Worm (Caenorhabditis elegans) whole organism, young adult: ENCODE measurements around the gene F44E2.6.
A peak's percentile ranks its signal among the peaks of the same experiment; 100 is the strongest.

Experiments used
- B0035.1 ChIP-seq: sonication (generic microtip); optimal IDR thresholded peaks from 2 replicates; lab custom pipeline; 2016; ENCODE audit warnings: missing genetic modification characterization, mild to moderate bottlenecking, missing compliant biosample characterization, missing genotype, missing genetic modification reagents
- D2030.7 ChIP-seq: fragments of 200-800 bp; sonication (Bioruptor generic); IDR thresholded peaks from 2 replicates; pipeline ENCODE4 v1.3.6; 2022; ENCODE audit warnings: missing genetic modification reagents, missing genetic modification characterization, missing compliant biosample characterization
- F39B2.1 ChIP-seq: fragments of 200-800 bp; sonication (Bioruptor generic); IDR thresholded peaks from 2 replicates; pipeline ENCODE4 v1.3.6; 2022; ENCODE audit warnings: missing genetic modification reagents, missing genetic modification characterization, missing compliant biosample characterization
- F55B11.4 ChIP-seq: sonication (generic microtip); optimal IDR thresholded peaks from 2 replicates; lab custom pipeline; 2016; ENCODE audit warnings: missing compliant biosample characterization, missing genetic modification characterization, borderline replicate concordance; ENCODE audit not compliant: insufficient read depth
- T26A5.8 ChIP-seq: sonication (generic microtip); optimal IDR thresholded peaks from 2 replicates; lab custom pipeline; 2016; ENCODE audit warnings: missing genetic modification characterization, missing compliant biosample characterization
- Y53F4B.3 ChIP-seq: fragments of 200-800 bp; sonication (Bioruptor generic); IDR thresholded peaks from 2 replicates; pipeline ENCODE4 v1.3.6; 2022; ENCODE audit warnings: missing genetic modification reagents, missing genetic modification characterization, missing compliant biosample characterization
- Y53G8AR.9 ChIP-seq: fragments of 200-800 bp; sonication (Bioruptor generic); conservative IDR thresholded peaks from 2 replicates; pipeline ENCODE4 v1.3.6; 2022; ENCODE audit warnings: missing genetic modification reagents, missing genetic modification characterization, missing compliant biosample characterization
- ama-1 ChIP-seq, 3 experiments: fragments of 150-350 bp in 1 of 3; sonication (generic microtip) in 2 of 3; optimal IDR thresholded peaks; 2 replicates each; lab custom pipeline; 2014 to 2018; ENCODE audit warnings: missing biosample characterization in 2 of 3, missing genetic modification characterization in 2 of 3, missing genetic modification reagents in 2 of 3
- aptf-2 ChIP-seq: fragments of 200-800 bp; sonication (Bioruptor generic); conservative IDR thresholded peaks from 2 replicates; pipeline ENCODE4 v1.3.6; 2022; ENCODE audit warnings: missing genetic modification reagents, missing genetic modification characterization, missing compliant biosample characterization
- attf-3 ChIP-seq: fragments of 200-800 bp; sonication (Bioruptor generic); conservative IDR thresholded peaks from 2 replicates; pipeline ENCODE4 v1.3.6; 2022; ENCODE audit warnings: missing genetic modification reagents, missing genetic modification characterization, missing compliant biosample characterization
- attf-6 ChIP-seq: fragments of 200-800 bp; sonication (Bioruptor generic); IDR thresholded peaks from 2 replicates; pipeline ENCODE4 v1.3.6; 2022; ENCODE audit warnings: missing genetic modification reagents, missing genetic modification characterization, missing compliant biosample characterization
- ccch-3 ChIP-seq: fragments of 200-800 bp; sonication (Bioruptor generic); optimal IDR thresholded peaks from 2 replicates; lab custom pipeline; 2018; ENCODE audit warnings: mild to moderate bottlenecking, missing genetic modification characterization, missing compliant biosample characterization
- chd-7 ChIP-seq: sonication (generic microtip); optimal IDR thresholded peaks from 2 replicates; lab custom pipeline; 2016; ENCODE audit warnings: mild to moderate bottlenecking, missing genetic modification characterization, moderate library complexity, missing compliant biosample characterization
- dpl-1 ChIP-seq: fragments of 150-350 bp; optimal IDR thresholded peaks from 2 replicates; lab custom pipeline; 2014; ENCODE audit warnings: missing biosample characterization, missing genetic modification reagents, missing genetic modification characterization
- egl-44 ChIP-seq: fragments of 200-800 bp; sonication (Bioruptor generic); IDR thresholded peaks from 2 replicates; pipeline ENCODE4 v1.3.6; 2022; ENCODE audit warnings: missing genetic modification reagents, missing genetic modification characterization, missing compliant biosample characterization
- ets-4 ChIP-seq: fragments of 200-800 bp; sonication (Bioruptor generic); optimal IDR thresholded peaks from 2 replicates; lab custom pipeline; 2018; ENCODE audit warnings: mild to moderate bottlenecking, missing genetic modification characterization, missing compliant biosample characterization
- hmg-20 ChIP-seq: fragments of 200-800 bp; sonication (Bioruptor generic); IDR thresholded peaks from 2 replicates; pipeline ENCODE4 v1.3.6; 2022; ENCODE audit warnings: missing genetic modification reagents, missing genetic modification characterization, missing compliant biosample characterization
- hrde-1 ChIP-seq: sonication (generic microtip); optimal IDR thresholded peaks from 2 replicates; lab custom pipeline; 2016; ENCODE audit warnings: missing genetic modification characterization, mild to moderate bottlenecking, missing compliant biosample characterization, moderate library complexity, missing genotype, missing genetic modification reagents, borderline replicate concordance
- lag-1 ChIP-seq: fragments of 200-800 bp; sonication (Bioruptor generic); IDR thresholded peaks from 2 replicates; pipeline ENCODE4 v1.3.6; 2022; ENCODE audit warnings: missing genetic modification reagents, missing genetic modification characterization, missing compliant biosample characterization
- let-607 ChIP-seq, 2 experiments: fragments of 200-800 bp in 1 of 2; sonication (Bioruptor generic) in 1 of 2; sonication (generic microtip) in 1 of 2; optimal IDR thresholded peaks; 2 replicates each; lab custom pipeline; 2016 to 2018; ENCODE audit warnings: mild to moderate bottlenecking in 2 of 2, missing compliant biosample characterization in 2 of 2, missing genetic modification characterization in 2 of 2, moderate library complexity in 2 of 2, missing genotype in 1 of 2
- lsl-1 ChIP-seq: fragments of 200-800 bp; sonication (Bioruptor generic); optimal IDR thresholded peaks from 2 replicates; lab custom pipeline; 2018; ENCODE audit warnings: mild to moderate bottlenecking, missing genetic modification characterization, moderate library complexity, missing compliant biosample characterization
- madf-6 ChIP-seq: fragments of 200-800 bp; sonication (Bioruptor generic); IDR thresholded peaks from 2 replicates; pipeline ENCODE4 v1.3.6; 2022; ENCODE audit warnings: missing genetic modification reagents, missing genetic modification characterization, missing compliant biosample characterization
- nhr-120 ChIP-seq: fragments of 200-800 bp; sonication (Bioruptor generic); IDR thresholded peaks from 2 replicates; pipeline ENCODE4 v1.3.6; 2022; ENCODE audit warnings: missing genetic modification characterization, missing compliant biosample characterization
- rec-8 ChIP-seq, 2 experiments: sonication (generic microtip); optimal IDR thresholded peaks; 2 replicates each; lab custom pipeline; 2016; ENCODE audit warnings: mild to moderate bottlenecking in 2 of 2, missing genetic modification characterization in 2 of 2, missing genetic modification reagents in 2 of 2, missing genotype in 2 of 2, missing biosample characterization in 1 of 2, missing compliant biosample characterization in 1 of 2, moderate library complexity in 1 of 2
- repo-1 ChIP-seq: sonication (generic microtip); optimal IDR thresholded peaks from 2 replicates; lab custom pipeline; 2017; ENCODE audit warnings: mild to moderate bottlenecking, missing genetic modification characterization, missing compliant biosample characterization
- rpc-1 ChIP-seq, 2 experiments: fragments of 150-350 bp in 1 of 2; sonication (generic microtip) in 1 of 2; optimal IDR thresholded peaks; 2 replicates each; lab custom pipeline; 2014 to 2018; ENCODE audit warnings: missing biosample characterization in 1 of 2, missing genetic modification characterization in 1 of 2, missing genetic modification reagents in 1 of 2, missing genotype in 1 of 2
- sdz-38 ChIP-seq: sonication (generic microtip); optimal IDR thresholded peaks from 2 replicates; lab custom pipeline; 2016; ENCODE audit warnings: missing genotype, missing genetic modification characterization, missing compliant biosample characterization
- snpc-1.3 ChIP-seq: sonication (generic microtip); optimal IDR thresholded peaks from 2 replicates; lab custom pipeline; 2017; ENCODE audit warnings: missing genetic modification characterization, mild to moderate bottlenecking, missing compliant biosample characterization, antibody characterized with exemption, moderate library complexity, missing genotype, missing genetic modification reagents; ENCODE audit not compliant: insufficient read depth
- snpc-4 ChIP-seq, 5 experiments: fragments of 150-350 bp in 1 of 5; sonication (generic microtip) in 4 of 5; optimal IDR thresholded peaks; 2 replicates each; lab custom pipeline; 2014 to 2018; ENCODE audit warnings: missing genetic modification characterization in 5 of 5, missing biosample characterization in 3 of 5, antibody characterized with exemption in 2 of 5, mild to moderate bottlenecking in 2 of 5, missing compliant biosample characterization in 2 of 5, missing genotype in 2 of 5, moderate library complexity in 2 of 5, missing genetic modification reagents in 1 of 5
- unc-130 ChIP-seq: sonication (generic microtip); optimal IDR thresholded peaks from 2 replicates; lab custom pipeline; 2016; ENCODE audit warnings: missing genetic modification reagents, missing genetic modification characterization, missing compliant biosample characterization
- xnd-1 ChIP-seq: sonication (generic microtip); optimal IDR thresholded peaks from 2 replicates; lab custom pipeline; 2016; ENCODE audit warnings: missing genotype, missing genetic modification reagents, missing genetic modification characterization, missing compliant biosample characterization
- ztf-6 ChIP-seq: fragments of 200-800 bp; sonication (Bioruptor generic); IDR thresholded peaks from 2 replicates; pipeline ENCODE4 v1.3.6; 2022; ENCODE audit warnings: missing genetic modification reagents, missing genetic modification characterization, missing compliant biosample characterization

F44E2.6 gene

ce11 chrIII:8831059-8831750 lies 13.8 kb downstream of the F44E2.6 start, which contains the start of gene F44E2.10 (continued):
- TF ChIP-seq repo-1 (tag; lab: Kevin White, UChicago) (no peak), aptf-2 (no peak), ztf-6 (no peak), nhr-120 (GFP tag; lab: Robert Waterston, UW) (no peak), hrde-1 (tag; lab: Kevin White, UChicago) (no peak), attf-3 (GFP tag; lab: Robert Waterston, UW) (no peak), ccch-3 (GFP tag; lab: Kevin White, UChicago) (no peak), T26A5.8 (tag; lab: Kevin White, UChicago) (no peak), madf-6 (GFP tag; lab: Robert Waterston, UW) (peak; percentile 72), let-607 (tag; optimal IDR thresholded peaks at IDR 0.05; lab: Kevin White, UChicago) (no peak), Y53G8AR.9 (GFP tag; lab: Robert Waterston, UW) (no peak), ets-4 (no peak), dpl-1 (GFP tag; lab: Kevin White, UChicago) (peak; percentile 23), F55B11.4 (tag; lab: Kevin White, UChicago) (no peak), xnd-1 (tag; lab: Kevin White, UChicago) (peak; percentile 67), lsl-1 (GFP tag; lab: Kevin White, UChicago) (peak; percentile 88), attf-6 (no peak), snpc-1.3 (tag; lab: Kevin White, UChicago) (no peak), F39B2.1 (GFP tag; lab: Robert Waterston, UW) (no peak), snpc-4 (GFP tag; optimal IDR thresholded peaks at IDR 0.05; lab: Kevin White, UChicago) (no peak), snpc-4 (tag; optimal IDR thresholded peaks at IDR 0.05; lab: Kevin White, UChicago) (no peak), chd-7 (tag; lab: Kevin White, UChicago) (no peak), unc-130 (GFP tag; lab: Kevin White, UChicago) (no peak)

ce11 chrIII:8829245-8829644 lies 15.8 kb downstream of the F44E2.6 start, which contains the start of gene F44E2.3:
Gene F44E2.3 (minus strand): TSS chrIII:8829305.
- TF ChIP-seq hmg-20 (GFP tag; lab: Robert Waterston, UW) (no peak), D2030.7 (GFP tag; lab: Robert Waterston, UW) (0 out of 2 replicates have a peak, but pooled peaks have one; percentile 24), sdz-38 (tag; lab: Kevin White, UChicago) (no peak)

ce11 chrIII:8827128-8827527 lies 17.9 kb downstream of the F44E2.6 start, which contains the start of gene F54F2.9:
Gene F54F2.9 (minus strand): TSS chrIII:8827228.
- no peak for TF ChIP-seq lag-1 (GFP tag; lab: Robert Waterston, UW)
- TF ChIP-seq Y53F4B.3 (GFP tag; lab: Robert Waterston, UW): no peak
- no peak for TF ChIP-seq ama-1 (optimal IDR thresholded peaks at IDR 0.05; lab: Kevin White, UChicago)
- TF ChIP-seq ama-1 (GFP tag; optimal IDR thresholded peaks at IDR 0.05; lab: Kevin White, UChicago): no peak
- no peak for TF ChIP-seq nhr-120 (GFP tag; lab: Robert Waterston, UW)
- TF ChIP-seq egl-44 (GFP tag; lab: Robert Waterston, UW): no peak
- no peak for TF ChIP-seq rpc-1 (optimal IDR thresholded peaks at IDR 0.05; lab: Kevin White, UChicago)
- no peak for TF ChIP-seq rpc-1 (tag; optimal IDR thresholded peaks at IDR 0.05; lab: Kevin White, UChicago)
- no peak for TF ChIP-seq F39B2.1 (GFP tag; lab: Robert Waterston, UW)
- TF ChIP-seq snpc-1.3 (tag; lab: Kevin White, UChicago): no peak
- TF ChIP-seq rec-8 (tag; optimal IDR thresholded peaks at IDR 0.05; lab: Kevin White, UChicago): no peak
- no peak for TF ChIP-seq B0035.1 (tag; lab: Kevin White, UChicago)
